Worm (Caenorhabditis elegans) whole organism, young adult: ENCODE results near the gene F45F2.9.
A peak's percentile ranks its signal among the peaks of the same experiment; 100 is the strongest.

Experiments used
- B0336.3 ChIP-seq: fragments of 200-800 bp; sonication (Bioruptor generic); IDR thresholded peaks from 2 replicates; pipeline ENCODE4 v1.3.6; 2022; ENCODE audit warnings: missing genetic modification characterization, missing compliant biosample characterization
- F33H1.4 ChIP-seq: fragments of 200-800 bp; sonication (Bioruptor generic); IDR thresholded peaks from 2 replicates; pipeline ENCODE4 v1.3.6; 2022; ENCODE audit warnings: missing genetic modification reagents, missing genetic modification characterization, missing compliant biosample characterization
- F57A8.1 ChIP-seq: fragments of 200-800 bp; sonication (Bioruptor generic); optimal IDR thresholded peaks from 2 replicates; lab custom pipeline; 2018; ENCODE audit warnings: mild to moderate bottlenecking, missing genetic modification characterization, moderate library complexity, missing compliant biosample characterization
- T07F8.4 ChIP-seq: sonication (generic microtip); optimal IDR thresholded peaks from 2 replicates; lab custom pipeline; 2016; ENCODE audit warnings: mild to moderate bottlenecking, missing genetic modification characterization, moderate library complexity, missing compliant biosample characterization
- Y53F4B.3 ChIP-seq: fragments of 200-800 bp; sonication (Bioruptor generic); IDR thresholded peaks from 2 replicates; pipeline ENCODE4 v1.3.6; 2022; ENCODE audit warnings: missing genetic modification reagents, missing genetic modification characterization, missing compliant biosample characterization
- Y53G8AR.9 ChIP-seq: fragments of 200-800 bp; sonication (Bioruptor generic); conservative IDR thresholded peaks from 2 replicates; pipeline ENCODE4 v1.3.6; 2022; ENCODE audit warnings: missing genetic modification reagents, missing genetic modification characterization, missing compliant biosample characterization
- ZK185.1 ChIP-seq: sonication (generic microtip); optimal IDR thresholded peaks from 2 replicates; lab custom pipeline; 2016; ENCODE audit warnings: mild to moderate bottlenecking, missing genetic modification characterization, missing compliant biosample characterization; ENCODE audit not compliant: poor library complexity, severe bottlenecking
- athp-1 ChIP-seq: sonication (generic microtip); optimal IDR thresholded peaks from 2 replicates; lab custom pipeline; 2017; ENCODE audit warnings: mild to moderate bottlenecking, missing genetic modification characterization, missing compliant biosample characterization
- attf-3 ChIP-seq: fragments of 200-800 bp; sonication (Bioruptor generic); conservative IDR thresholded peaks from 2 replicates; pipeline ENCODE4 v1.3.6; 2022; ENCODE audit warnings: missing genetic modification reagents, missing genetic modification characterization, missing compliant biosample characterization
- attf-5 ChIP-seq: fragments of 200-800 bp; sonication (Bioruptor generic); optimal IDR thresholded peaks from 2 replicates; lab custom pipeline; 2018; ENCODE audit warnings: mild to moderate bottlenecking, missing genetic modification characterization, missing compliant biosample characterization
- cebp-1 ChIP-seq, 2 experiments: fragments of 200-800 bp in 1 of 2; sonication (Bioruptor generic) in 1 of 2; sonication (generic microtip) in 1 of 2; IDR thresholded peaks in 1 of 2; optimal IDR thresholded peaks in 1 of 2; 2 replicates each; pipeline versions ENCODE4 v1.3.6 to Lab custom; 2017 to 2022; ENCODE audit warnings: missing compliant biosample characterization in 2 of 2, missing genetic modification characterization in 2 of 2, mild to moderate bottlenecking in 1 of 2, missing genetic modification reagents in 1 of 2, moderate library complexity in 1 of 2
- ceh-91 ChIP-seq: fragments of 200-800 bp; sonication (Bioruptor generic); IDR thresholded peaks from 2 replicates; pipeline ENCODE4 v1.3.6; 2022; ENCODE audit warnings: missing genetic modification reagents, missing genetic modification characterization, missing compliant biosample characterization
- die-1 ChIP-seq: sonication (generic microtip); optimal IDR thresholded peaks from 2 replicates; lab custom pipeline; 2016; ENCODE audit warnings: missing genotype, mild to moderate bottlenecking, missing genetic modification characterization, missing compliant biosample characterization
- dpl-1 ChIP-seq: fragments of 150-350 bp; optimal IDR thresholded peaks from 2 replicates; lab custom pipeline; 2014; ENCODE audit warnings: missing biosample characterization, missing genetic modification reagents, missing genetic modification characterization
- ets-4 ChIP-seq: fragments of 200-800 bp; sonication (Bioruptor generic); optimal IDR thresholded peaks from 2 replicates; lab custom pipeline; 2018; ENCODE audit warnings: mild to moderate bottlenecking, missing genetic modification characterization, missing compliant biosample characterization
- gei-17 ChIP-seq: fragments of 200-800 bp; sonication (Bioruptor generic); optimal IDR thresholded peaks from 2 replicates; lab custom pipeline; 2018; ENCODE audit warnings: mild to moderate bottlenecking, missing genetic modification characterization, missing compliant biosample characterization
- hlh-26 ChIP-seq: fragments of 200-800 bp; sonication (Bioruptor generic); conservative IDR thresholded peaks from 2 replicates; pipeline ENCODE4 v1.3.6; 2022; ENCODE audit warnings: missing genetic modification reagents, missing genetic modification characterization, missing compliant biosample characterization
- hmg-20 ChIP-seq: fragments of 200-800 bp; sonication (Bioruptor generic); IDR thresholded peaks from 2 replicates; pipeline ENCODE4 v1.3.6; 2022; ENCODE audit warnings: missing genetic modification reagents, missing genetic modification characterization, missing compliant biosample characterization
- let-526 ChIP-seq: fragments of 200-800 bp; sonication (Bioruptor generic); IDR thresholded peaks from 2 replicates; pipeline ENCODE4 v1.3.6; 2022; ENCODE audit warnings: missing genetic modification reagents, missing genetic modification characterization, missing compliant biosample characterization
- let-607 ChIP-seq, 2 experiments: fragments of 200-800 bp in 1 of 2; sonication (Bioruptor generic) in 1 of 2; sonication (generic microtip) in 1 of 2; optimal IDR thresholded peaks; 2 replicates each; lab custom pipeline; 2016 to 2018; ENCODE audit warnings: mild to moderate bottlenecking in 2 of 2, missing compliant biosample characterization in 2 of 2, missing genetic modification characterization in 2 of 2, moderate library complexity in 2 of 2, missing genotype in 1 of 2
- lin-26 ChIP-seq: fragments of 200-800 bp; sonication (Bioruptor generic); IDR thresholded peaks from 2 replicates; pipeline ENCODE4 v1.3.6; 2022; ENCODE audit warnings: missing genetic modification reagents, missing genetic modification characterization, missing compliant biosample characterization
- lin-40 ChIP-seq: sonication (generic microtip); optimal IDR thresholded peaks from 2 replicates; lab custom pipeline; 2016; ENCODE audit warnings: missing genetic modification characterization, mild to moderate bottlenecking, missing compliant biosample characterization, missing genotype, missing genetic modification reagents
- lin-54 ChIP-seq: fragments of 200-800 bp; sonication (Bioruptor generic); optimal IDR thresholded peaks from 2 replicates; lab custom pipeline; 2018; ENCODE audit warnings: mild to moderate bottlenecking, missing genetic modification characterization, missing compliant biosample characterization
- lir-1 ChIP-seq: fragments of 200-800 bp; sonication (Bioruptor generic); conservative IDR thresholded peaks from 2 replicates; pipeline ENCODE4 v1.3.6; 2022; ENCODE audit warnings: missing genetic modification reagents, missing genetic modification characterization, missing compliant biosample characterization
- madf-8 ChIP-seq: fragments of 200-800 bp; sonication (Bioruptor generic); conservative IDR thresholded peaks from 2 replicates; pipeline ENCODE4 v1.3.6; 2022; ENCODE audit warnings: missing genetic modification reagents, missing genetic modification characterization, missing compliant biosample characterization
- mcd-1 ChIP-seq: fragments of 200-800 bp; sonication (Bioruptor generic); IDR thresholded peaks from 2 replicates; pipeline ENCODE4 v1.3.6; 2022; ENCODE audit warnings: missing genetic modification reagents, missing genetic modification characterization, missing compliant biosample characterization
- mel-28 ChIP-seq: sonication (generic microtip); optimal IDR thresholded peaks from 2 replicates; lab custom pipeline; 2016; ENCODE audit warnings: borderline replicate concordance, mild to moderate bottlenecking, missing genetic modification characterization, missing compliant biosample characterization
- mes-4 ChIP-seq: sonication (generic microtip); optimal IDR thresholded peaks from 2 replicates; lab custom pipeline; 2016; ENCODE audit warnings: missing genotype, missing genetic modification characterization, missing compliant biosample characterization
- mxl-1 ChIP-seq: sonication (generic microtip); optimal IDR thresholded peaks from 2 replicates; lab custom pipeline; 2016; ENCODE audit warnings: missing genetic modification characterization, missing compliant biosample characterization
- nhr-80 ChIP-seq: sonication (generic microtip); optimal IDR thresholded peaks from 2 replicates; lab custom pipeline; 2016; ENCODE audit warnings: missing genetic modification characterization, missing compliant biosample characterization
- pbrm-1 ChIP-seq: fragments of 200-800 bp; sonication (Bioruptor generic); IDR thresholded peaks from 2 replicates; pipeline ENCODE4 v1.3.6; 2022; ENCODE audit warnings: missing genetic modification reagents, missing genetic modification characterization, missing compliant biosample characterization
- pha-4 ChIP-seq: fragments of 150-350 bp; sonication (generic microtip); optimal IDR thresholded peaks from 2 replicates; lab custom pipeline; 2014; ENCODE audit warnings: missing biosample characterization, missing genetic modification reagents, missing genetic modification characterization
- snpc-3.4 ChIP-seq: sonication (generic microtip); optimal IDR thresholded peaks from 2 replicates; lab custom pipeline; 2017; ENCODE audit warnings: missing genetic modification characterization, mild to moderate bottlenecking, missing compliant biosample characterization, antibody characterized with exemption, moderate library complexity, missing genotype, missing genetic modification reagents
- snpc-4 ChIP-seq, 5 experiments: fragments of 150-350 bp in 1 of 5; sonication (generic microtip) in 4 of 5; optimal IDR thresholded peaks; 2 replicates each; lab custom pipeline; 2014 to 2018; ENCODE audit warnings: missing genetic modification characterization in 5 of 5, missing biosample characterization in 3 of 5, antibody characterized with exemption in 2 of 5, mild to moderate bottlenecking in 2 of 5, missing compliant biosample characterization in 2 of 5, missing genotype in 2 of 5, moderate library complexity in 2 of 5, missing genetic modification reagents in 1 of 5
- tlf-1 ChIP-seq: fragments of 200-800 bp; sonication (Bioruptor generic); optimal IDR thresholded peaks from 2 replicates; lab custom pipeline; 2018; ENCODE audit warnings: mild to moderate bottlenecking, missing genetic modification characterization, missing compliant biosample characterization
- unc-130 ChIP-seq: sonication (generic microtip); optimal IDR thresholded peaks from 2 replicates; lab custom pipeline; 2016; ENCODE audit warnings: missing genetic modification reagents, missing genetic modification characterization, missing compliant biosample characterization
- xnd-1 ChIP-seq: sonication (generic microtip); optimal IDR thresholded peaks from 2 replicates; lab custom pipeline; 2016; ENCODE audit warnings: missing genotype, missing genetic modification reagents, missing genetic modification characterization, missing compliant biosample characterization
- ztf-22 ChIP-seq: fragments of 200-800 bp; sonication (Bioruptor generic); optimal IDR thresholded peaks from 2 replicates; lab custom pipeline; 2018; ENCODE audit warnings: mild to moderate bottlenecking, missing genetic modification characterization, moderate library complexity, missing compliant biosample characterization
- ztf-25 ChIP-seq: fragments of 200-800 bp; sonication (Bioruptor generic); IDR thresholded peaks from 2 replicates; pipeline ENCODE4 v1.3.6; 2022; ENCODE audit warnings: missing genetic modification reagents, missing genetic modification characterization, missing compliant biosample characterization
- ztf-6 ChIP-seq: fragments of 200-800 bp; sonication (Bioruptor generic); IDR thresholded peaks from 2 replicates; pipeline ENCODE4 v1.3.6; 2022; ENCODE audit warnings: missing genetic modification reagents, missing genetic modification characterization, missing compliant biosample characterization

Gene F45F2.9

ce11 chrV:8495106-8495505 is 18.2 kb downstream of the F45F2.9 start (continued):
- no peak for TF ChIP-seq xnd-1
- 0 out of 2 replicates have a peak, but pooled peaks have one; percentile 26 for TF ChIP-seq Y53F4B.3
- TF ChIP-seq T07F8.4 (tag; lab: Kevin White, UChicago) = no peak
- TF ChIP-seq hmg-20 (GFP tag; lab: Robert Waterston, UW) = no peak
- TF ChIP-seq lin-54 (GFP tag; lab: Kevin White, UChicago) = no peak
- TF ChIP-seq ztf-25 (GFP tag; lab: Robert Waterston, UW) = peak; percentile 71; the same call in 1 of the 2 replicates
- TF ChIP-seq die-1 = peak; percentile 69
- TF ChIP-seq mes-4 (tag; lab: Kevin White, UChicago) = no peak
- TF ChIP-seq mel-28 = no peak
- no peak for TF ChIP-seq nhr-80
- TF ChIP-seq cebp-1 (GFP tag; IDR thresholded peaks at IDR 0.05; lab: Robert Waterston, UW) = no peak
- no peak for TF ChIP-seq cebp-1 (tag; optimal IDR thresholded peaks at IDR 0.05; lab: Kevin White, UChicago)
- peak; percentile 91 for TF ChIP-seq lin-26 (GFP tag; lab: Robert Waterston, UW)
- no peak for TF ChIP-seq gei-17 (GFP tag; lab: Kevin White, UChicago)
- no peak for TF ChIP-seq ceh-91 (GFP tag; lab: Robert Waterston, UW)
- TF ChIP-seq F33H1.4 = no peak
- TF ChIP-seq B0336.3 = no peak
- no peak for TF ChIP-seq mcd-1 (GFP tag; lab: Robert Waterston, UW)
- TF ChIP-seq let-526 = no peak
- no peak for TF ChIP-seq madf-8
- peak; percentile 50 for TF ChIP-seq pbrm-1 (GFP tag; lab: Robert Waterston, UW)
- no peak for TF ChIP-seq hlh-26
- no peak for TF ChIP-seq dpl-1 (GFP tag; lab: Kevin White, UChicago)
- peak; percentile 63 for TF ChIP-seq F57A8.1 (GFP tag; lab: Kevin White, UChicago)
- no peak for TF ChIP-seq ztf-6 (GFP tag; lab: Robert Waterston, UW)
- TF ChIP-seq tlf-1 (GFP tag; lab: Kevin White, UChicago) = no peak
- no peak for TF ChIP-seq ZK185.1 (tag; lab: Kevin White, UChicago)
- TF ChIP-seq mxl-1 (tag; lab: Kevin White, UChicago) = no peak
- no peak for TF ChIP-seq pha-4 (tag; lab: Kevin White, UChicago)
- TF ChIP-seq ets-4 (GFP tag; lab: Kevin White, UChicago) = no peak
- TF ChIP-seq Y53G8AR.9 (GFP tag; lab: Robert Waterston, UW) = no peak
- TF ChIP-seq unc-130 (GFP tag; lab: Kevin White, UChicago) = no peak
- TF ChIP-seq let-607 (tag; optimal IDR thresholded peaks at IDR 0.05; lab: Kevin White, UChicago) = no peak
- TF ChIP-seq attf-3 (GFP tag; lab: Robert Waterston, UW) = no peak
- no peak for TF ChIP-seq ztf-22 (GFP tag; lab: Kevin White, UChicago)
- no peak for TF ChIP-seq snpc-4 (GFP tag; optimal IDR thresholded peaks at IDR 0.05; lab: Kevin White, UChicago)
- peak in 1 of 4 experiments; percentile 74 for TF ChIP-seq snpc-4 (tag; optimal IDR thresholded peaks at IDR 0.05; lab: Kevin White, UChicago)
- peak; percentile 25 for TF ChIP-seq snpc-3.4
- no peak for TF ChIP-seq lin-40 (tag; lab: Kevin White, UChicago)
- peak; percentile 32 for TF ChIP-seq attf-5 (GFP tag; lab: Kevin White, UChicago)
- TF ChIP-seq athp-1 (tag; lab: Kevin White, UChicago) = no peak
- TF ChIP-seq lir-1 = no peak
